Worm (Caenorhabditis elegans): ENCODE data around the gene pms-2.

pms-2 gene

DNA sequence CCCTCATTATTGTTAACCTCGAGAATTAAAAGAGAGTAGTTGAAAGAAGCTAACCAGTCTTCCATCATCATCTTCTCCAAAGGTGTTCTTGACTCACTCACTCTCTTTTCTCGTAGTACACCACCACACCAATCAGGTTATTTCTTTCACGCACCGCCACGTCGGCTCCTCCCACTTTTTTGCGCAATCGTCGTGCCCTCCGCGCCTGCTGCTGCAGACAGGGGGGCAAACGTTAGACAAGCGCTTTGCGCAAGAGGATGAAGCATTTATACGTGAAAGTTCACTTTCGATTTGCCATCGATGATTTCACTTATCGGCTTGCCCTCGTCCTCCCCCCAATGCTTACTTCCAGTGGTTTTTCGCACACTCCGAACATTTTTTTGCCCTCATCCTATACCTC lies 45.1 kb downstream of the pms-2 start:
- TF ChIP-seq nhr-77 (tag; optimal IDR thresholded peaks at IDR 0.05) (no peak), lin-39 (tag; optimal IDR thresholded peaks at IDR 0.05) (no peak), efl-3 (GFP tag; optimal IDR thresholded peaks at IDR 0.05) (no peak), nhr-28 (tag; optimal IDR thresholded peaks at IDR 0.05) (no peak), egl-13 (tag; optimal IDR thresholded peaks at IDR 0.05) (no peak), mdl-1 (tag; optimal IDR thresholded peaks at IDR 0.05) (no peak), zip-4 (GFP tag; optimal IDR thresholded peaks at IDR 0.05) (no peak), nhr-84 (tag; optimal IDR thresholded peaks at IDR 0.05) (no peak), elt-3 (tag; optimal IDR thresholded peaks at IDR 0.05) (no peak), efl-1 (optimal IDR thresholded peaks at IDR 0.05) (no peak), efl-1 (GFP tag; optimal IDR thresholded peaks at IDR 0.05 in 1 of 2) (peak in 1 of 2 experiments; percentile 38), nhr-85 (tag) (peak; percentile 25), mef-2 (tag; optimal IDR thresholded peaks at IDR 0.05) (no peak), unc-62 (GFP tag; optimal IDR thresholded peaks at IDR 0.05) (no peak), ceh-90 (tag; optimal IDR thresholded peaks at IDR 0.05) (no peak), snpc-4 (tag; optimal IDR thresholded peaks at IDR 0.05) (no peak), ztf-11 (tag; optimal IDR thresholded peaks at IDR 0.05) (no peak), pag-3 (tag; optimal IDR thresholded peaks at IDR 0.05; ENCODE audit: borderline replicate concordance, insufficient read depth) (no peak), aha-1 (tag; optimal IDR thresholded peaks at IDR 0.05) (no peak), blmp-1 (tag; optimal IDR thresholded peaks at IDR 0.05) (peak; percentile 93), skn-1 (tag; optimal IDR thresholded peaks at IDR 0.05) (no peak), unc-98 (GFP tag; IDR thresholded peaks at IDR 0.05) (no peak)

DNA sequence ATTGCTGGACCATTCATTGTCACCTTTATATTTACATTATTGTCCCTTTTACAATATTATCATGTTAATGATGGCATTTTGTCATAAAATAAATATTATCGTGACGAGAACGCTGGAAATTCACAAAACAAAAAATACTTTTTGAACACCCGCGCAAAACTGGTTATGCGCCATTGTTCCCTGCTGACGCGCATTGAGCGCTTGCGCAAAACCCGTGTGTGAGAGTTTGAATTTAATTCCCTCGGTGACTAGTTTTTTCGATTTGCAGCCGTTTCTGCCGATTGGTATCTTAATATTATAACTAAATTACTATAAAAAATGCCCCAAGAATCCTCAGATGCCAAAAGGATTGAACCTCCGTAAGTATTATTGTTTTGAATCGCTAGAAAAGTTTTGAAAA lies 49.0 kb downstream of the pms-2 start, which contains the start of gene pafo-1:
Gene pafo-1, plus strand, starts transcription at position 256 of the 400 bp plus-strand sequence.
- TF ChIP-seq lsy-2 (tag; optimal IDR thresholded peaks at IDR 0.05), result peak; percentile 91 to 92
- peak; percentile 83 for TF ChIP-seq snpc-4 (tag; optimal IDR thresholded peaks at IDR 0.05)
- peak; percentile 65 for TF ChIP-seq mef-2 (tag; optimal IDR thresholded peaks at IDR 0.05)
- no peak for TF ChIP-seq hlh-17 (GFP tag; optimal IDR thresholded peaks at IDR 0.05; ENCODE audit: borderline replicate concordance)
- TF ChIP-seq ama-1 (optimal IDR thresholded peaks at IDR 0.05), result peak; percentile 13
- TF ChIP-seq ztf-11 (tag; optimal IDR thresholded peaks at IDR 0.05), result peak in 1 of 2 experiments; percentile 79
- no peak for TF ChIP-seq unc-62 (GFP tag; optimal IDR thresholded peaks at IDR 0.05)
- TF ChIP-seq mdl-1 (tag; optimal IDR thresholded peaks at IDR 0.05), result peak in 1 of 2 experiments; percentile 78
- no peak for TF ChIP-seq vab-15 (tag; optimal IDR thresholded peaks at IDR 0.05)
- peak; percentile 87 for TF ChIP-seq aly-2 (tag; optimal IDR thresholded peaks at IDR 0.05)
- peak; percentile 28 for TF ChIP-seq fkh-4 (tag; optimal IDR thresholded peaks at IDR 0.05; ENCODE audit: borderline replicate concordance)
- no peak for TF ChIP-seq nhr-12 (tag; optimal IDR thresholded peaks at IDR 0.05)
- peak; percentile 5 for TF ChIP-seq C34B4.2 (tag; optimal IDR thresholded peaks at IDR 0.05)
- peak; percentile 91 for TF ChIP-seq lin-39 (tag; optimal IDR thresholded peaks at IDR 0.05)
- TF ChIP-seq mab-9 (GFP tag; IDR thresholded peaks at IDR 0.05), result peak; percentile 67
- peak; percentile 98 to 99 for TF ChIP-seq efl-1 (optimal IDR thresholded peaks at IDR 0.05)
- TF ChIP-seq efl-1 (GFP tag; optimal IDR thresholded peaks at IDR 0.05 in 1 of 2), result peak; percentile 99 to 100
- peak; percentile 80 to 93 (median 92) for TF ChIP-seq ceh-82 (tag; optimal IDR thresholded peaks at IDR 0.05)
- TF ChIP-seq ceh-8 (GFP tag; optimal IDR thresholded peaks at IDR 0.05), result peak; percentile 92
- peak; percentile 60 for TF ChIP-seq nhr-77 (tag; optimal IDR thresholded peaks at IDR 0.05)
- TF ChIP-seq lin-14 (GFP tag; optimal IDR thresholded peaks at IDR 0.05), result peak; percentile 84
- TF ChIP-seq zip-4 (GFP tag; optimal IDR thresholded peaks at IDR 0.05), result peak; percentile 80
- peak; percentile 20; the same call in 1 of the 2 replicates for TF ChIP-seq ceh-88 (GFP tag; IDR thresholded peaks at IDR 0.05)
- peak; percentile 81 for TF ChIP-seq nhr-11 (tag; optimal IDR thresholded peaks at IDR 0.05)
- peak; percentile 47 for TF ChIP-seq efl-3 (GFP tag; optimal IDR thresholded peaks at IDR 0.05)
- TF ChIP-seq unc-98 (GFP tag; IDR thresholded peaks at IDR 0.05), result no peak
- peak; percentile 93 for TF ChIP-seq nhr-90 (tag; optimal IDR thresholded peaks at IDR 0.05; ENCODE audit: poor library complexity)
- peak; percentile 67 for TF ChIP-seq F16B12.6 (tag; optimal IDR thresholded peaks at IDR 0.05)
- peak; percentile 87 for TF ChIP-seq lin-13 (GFP tag; optimal IDR thresholded peaks at IDR 0.05)
- peak; percentile 71 for TF ChIP-seq fkh-10 (GFP tag; optimal IDR thresholded peaks at IDR 0.05)
- TF ChIP-seq lir-3 (tag; optimal IDR thresholded peaks at IDR 0.05; ENCODE audit: poor library complexity), result peak; percentile 68
- TF ChIP-seq swsn-7 (tag; optimal IDR thresholded peaks at IDR 0.05), result peak; percentile 90
- TF ChIP-seq nhr-71 (tag; optimal IDR thresholded peaks at IDR 0.05), result peak; percentile 95
- peak; percentile 95 for TF ChIP-seq mep-1 (tag; optimal IDR thresholded peaks at IDR 0.05)
- TF ChIP-seq ztf-4 (tag; optimal IDR thresholded peaks at IDR 0.05), result peak; percentile 49
- peak; percentile 81 for TF ChIP-seq sox-4 (tag; optimal IDR thresholded peaks at IDR 0.05)
- no peak for TF ChIP-seq alr-1 (tag; optimal IDR thresholded peaks at IDR 0.05; ENCODE audit: borderline replicate concordance)
- TF ChIP-seq zag-1 (tag; optimal IDR thresholded peaks at IDR 0.05), result no peak
- TF ChIP-seq ceh-63 (GFP tag; optimal IDR thresholded peaks at IDR 0.05), result no peak
- peak; percentile 92 for TF ChIP-seq tbx-2 (tag; optimal IDR thresholded peaks at IDR 0.05)

Data from whole organism, L1 larva.